Worm (Caenorhabditis elegans) whole organism, young adult: ENCODE results near the gene C25E10.4.

Source experiments
- attf-6 ChIP-seq: fragments of 200-800 bp; sonication (Bioruptor generic); IDR thresholded peaks from 2 replicates; pipeline ENCODE4 v1.3.6; 2022; ENCODE audit warnings: missing genetic modification reagents, missing genetic modification characterization, missing compliant biosample characterization
- cebp-2 ChIP-seq: fragments of 200-800 bp; sonication (Bioruptor generic); IDR thresholded peaks from 2 replicates; pipeline ENCODE4 v1.3.6; 2022; ENCODE audit warnings: missing genetic modification characterization, missing compliant biosample characterization
- pha-4 ChIP-seq: fragments of 150-350 bp; sonication (generic microtip); optimal IDR thresholded peaks from 2 replicates; lab custom pipeline; 2014; ENCODE audit warnings: missing biosample characterization, missing genetic modification reagents, missing genetic modification characterization
- somi-1 ChIP-seq: fragments of 200-800 bp; sonication (Bioruptor generic); optimal IDR thresholded peaks from 2 replicates; lab custom pipeline; 2018; ENCODE audit warnings: mild to moderate bottlenecking, missing genetic modification characterization, missing compliant biosample characterization

ce11 chrV:9055644-9056043 lies 22.3 kb downstream of the C25E10.4 start:
- no peak for TF ChIP-seq pha-4 (tag; lab: Kevin White, UChicago)
- TF ChIP-seq somi-1 = no peak
- no peak for TF ChIP-seq attf-6 (GFP tag; lab: Robert Waterston, UW)
- TF ChIP-seq cebp-2 (GFP tag; lab: Robert Waterston, UW) = no peak
